Fruit fly (Drosophila melanogaster) whole organism, embryonic: ENCODE measurements around the gene CG31797.

Experiments used
- BtbVII ChIP-seq: fragments of 200-800 bp; sonication (Bioruptor generic); optimal IDR thresholded peaks from 3 replicates; lab custom pipeline; 2017; ENCODE audit warnings: missing biosample characterization, mild to moderate bottlenecking, missing genetic modification characterization
- CG1024 ChIP-seq: fragments of 200-800 bp; sonication (Bioruptor generic); IDR thresholded peaks from 2 replicates; pipeline ENCODE4 v1.3.6; 2022; ENCODE audit warnings: missing biosample characterization, missing genetic modification characterization
- CG11560 ChIP-seq: fragments of 200-800 bp; sonication (Bioruptor generic); IDR thresholded peaks from 3 replicates; pipeline ENCODE4 v1.3.6; 2022; ENCODE audit warnings: missing biosample characterization, missing genetic modification characterization
- CG15269 ChIP-seq: fragments of 200-800 bp; sonication (Bioruptor generic); optimal IDR thresholded peaks from 2 replicates; lab custom pipeline; 2018; ENCODE audit warnings: missing biosample characterization, mild to moderate bottlenecking, missing genetic modification characterization, moderate library complexity
- CG17802 ChIP-seq: fragments of 200-800 bp; sonication (Bioruptor generic); optimal IDR thresholded peaks from 2 replicates; lab custom pipeline; 2018; ENCODE audit warnings: missing biosample characterization, mild to moderate bottlenecking, missing genetic modification characterization, moderate library complexity
- CG18011 ChIP-seq: fragments of 200-800 bp; sonication (Bioruptor generic); optimal IDR thresholded peaks from 2 replicates; lab custom pipeline; 2017; ENCODE audit warnings: missing biosample characterization, missing genetic modification characterization, mild to moderate bottlenecking, moderate library complexity, missing genotype
- CG3065 ChIP-seq: fragments of 200-800 bp; sonication (Bioruptor generic); optimal IDR thresholded peaks from 2 replicates; lab custom pipeline; 2016; ENCODE audit warnings: missing biosample characterization, missing genetic modification characterization
- CG31388 ChIP-seq: fragments of 200-800 bp; sonication (Bioruptor generic); optimal IDR thresholded peaks from 2 replicates; lab custom pipeline; 2016; ENCODE audit warnings: missing biosample characterization, missing genetic modification characterization
- CG33557 ChIP-seq: fragments of 200-800 bp; sonication (Bioruptor generic); optimal IDR thresholded peaks from 2 replicates; lab custom pipeline; 2019; ENCODE audit warnings: missing biosample characterization, mild to moderate bottlenecking, missing genetic modification characterization, moderate library complexity
- CG3726 ChIP-seq: fragments of 200-800 bp; sonication (Bioruptor generic); IDR thresholded peaks from 3 replicates; pipeline ENCODE4, ENCODE4 v1.3.6; 2022; ENCODE audit warnings: missing biosample characterization, missing genetic modification characterization
- CG5245 ChIP-seq: fragments of 200-800 bp; sonication (Bioruptor generic); optimal IDR thresholded peaks from 3 replicates; lab custom pipeline; 2016; ENCODE audit warnings: missing biosample characterization, missing genetic modification characterization
- CG7556 ChIP-seq: fragments of 200-800 bp; sonication (Bioruptor generic); optimal IDR thresholded peaks from 2 replicates; lab custom pipeline; 2017; ENCODE audit warnings: missing biosample characterization, mild to moderate bottlenecking, missing genetic modification characterization
- CG7839 ChIP-seq: fragments of 200-800 bp; sonication (Bioruptor generic); optimal IDR thresholded peaks from 3 replicates; lab custom pipeline; 2018; ENCODE audit warnings: missing biosample characterization, mild to moderate bottlenecking, missing genetic modification characterization, moderate library complexity
- CG8478 ChIP-seq: fragments of >200 bp; optimal IDR thresholded peaks from 2 replicates; lab custom pipeline; 2018
- CG9609 ChIP-seq: fragments of 200-800 bp; sonication (Bioruptor generic); optimal IDR thresholded peaks from 3 replicates; lab custom pipeline; 2016; ENCODE audit warnings: missing biosample characterization, missing genetic modification characterization
- Chrac-16 ChIP-seq: fragments of 200-800 bp; sonication (Bioruptor generic); optimal IDR thresholded peaks from 3 replicates; lab custom pipeline; 2016; ENCODE audit warnings: missing biosample characterization, missing genetic modification characterization
- Dad ChIP-seq: fragments of 200-800 bp; sonication (Bioruptor generic); optimal IDR thresholded peaks from 3 replicates; lab custom pipeline; 2016; ENCODE audit warnings: missing biosample characterization, missing genetic modification characterization
- E2f2 ChIP-seq: fragments of 200-800 bp; sonication (Bioruptor generic); IDR thresholded peaks from 2 replicates; pipeline ENCODE4 v1.3.6; 2022; ENCODE audit warnings: missing biosample characterization, missing genetic modification characterization
- Elba2 ChIP-seq: fragments of 200-800 bp; sonication (Bioruptor generic); optimal IDR thresholded peaks from 3 replicates; lab custom pipeline; 2016; ENCODE audit warnings: missing biosample characterization, missing genetic modification characterization
- GATAe ChIP-seq: fragments of 200-800 bp; sonication (Bioruptor generic); conservative IDR thresholded peaks from 2 replicates; pipeline ENCODE4 v1.3.6; 2022; ENCODE audit warnings: missing biosample characterization, missing genetic modification characterization
- Hr3 ChIP-seq: fragments of 200-800 bp; sonication (Bioruptor generic); optimal IDR thresholded peaks from 3 replicates; lab custom pipeline; 2016; ENCODE audit warnings: missing biosample characterization, missing genetic modification characterization
- MBD-R2 ChIP-seq: fragments of 200-800 bp; sonication (Bioruptor generic); IDR thresholded peaks from 2 replicates; pipeline ENCODE4 v1.3.6; 2022; ENCODE audit warnings: missing biosample characterization, missing genetic modification characterization
- Rx ChIP-seq: fragments of 200-800 bp; sonication (Bioruptor generic); IDR thresholded peaks from 2 replicates; pipeline ENCODE4 v1.3.6; 2022; ENCODE audit warnings: missing biosample characterization, missing genetic modification characterization
- Sox102F ChIP-seq: fragments of 200-800 bp; sonication (Bioruptor generic); optimal IDR thresholded peaks from 2 replicates; lab custom pipeline; 2018; ENCODE audit warnings: missing biosample characterization, mild to moderate bottlenecking, missing genetic modification characterization, moderate library complexity
- TFAM ChIP-seq: fragments of 200-800 bp; sonication (Bioruptor generic); optimal IDR thresholded peaks from 2 replicates; lab custom pipeline; 2017; ENCODE audit warnings: missing biosample characterization, missing genetic modification characterization, inconsistent platforms
- YL-1 ChIP-seq: fragments of 200-800 bp; sonication (Bioruptor generic); optimal IDR thresholded peaks from 3 replicates; lab custom pipeline; 2017; ENCODE audit warnings: missing biosample characterization, mild to moderate bottlenecking, missing genetic modification characterization
- cato ChIP-seq: fragments of 200-800 bp; sonication (Bioruptor generic); optimal IDR thresholded peaks from 2 replicates; lab custom pipeline; 2016; ENCODE audit warnings: missing biosample characterization, missing genetic modification characterization, borderline replicate concordance
- chif ChIP-seq, 2 experiments: fragments of 200-800 bp; sonication (Bioruptor generic); optimal IDR thresholded peaks; 3 replicates each; lab custom pipeline; 2016; ENCODE audit warnings: missing biosample characterization in 2 of 2, missing genetic modification characterization in 2 of 2
- crp ChIP-seq, 2 experiments: fragments of 200-800 bp; sonication (Bioruptor generic); optimal IDR thresholded peaks; 2 replicates in 1 of 2; 3 replicates in 1 of 2; lab custom pipeline; 2017; ENCODE audit warnings: missing biosample characterization in 2 of 2, missing genetic modification characterization in 2 of 2, mild to moderate bottlenecking in 1 of 2, moderate library complexity in 1 of 2
- disco-r ChIP-seq: fragments of 200-800 bp; sonication (Bioruptor generic); optimal IDR thresholded peaks from 2 replicates; lab custom pipeline; 2016; ENCODE audit warnings: missing biosample characterization, missing genetic modification characterization
- h ChIP-seq: fragments of >200 bp; optimal IDR thresholded peaks from 2 replicates; lab custom pipeline; 2017
- lilli ChIP-seq: fragments of 200-800 bp; sonication (Bioruptor generic); optimal IDR thresholded peaks from 3 replicates; lab custom pipeline; 2016; ENCODE audit warnings: missing biosample characterization, missing genetic modification characterization
- otp ChIP-seq: fragments of 200-800 bp; sonication (Bioruptor generic); IDR thresholded peaks from 3 replicates; pipeline ENCODE4, ENCODE4 v1.3.6; 2022; ENCODE audit warnings: missing biosample characterization, missing genetic modification characterization
- pan ChIP-seq, 4 experiments: fragments of >200 bp in 3 of 4; fragments of 200-800 bp in 1 of 4; sonication (Bioruptor generic) in 1 of 4; optimal IDR thresholded peaks in 3 of 4; IDR thresholded peaks in 1 of 4; 2 replicates each; pipeline versions ENCODE4 v1.3.6 to Lab custom; 2017 to 2022; ENCODE audit warnings: missing biosample characterization in 2 of 4, missing genetic modification characterization in 2 of 4, mixed read lengths in 1 of 4
- pfk ChIP-seq: fragments of 200-800 bp; sonication (Bioruptor generic); optimal IDR thresholded peaks from 2 replicates; lab custom pipeline; 2018; ENCODE audit warnings: missing biosample characterization, mild to moderate bottlenecking, missing genetic modification characterization, moderate library complexity
- pros ChIP-seq: fragments of 200-800 bp; sonication (Bioruptor generic); optimal IDR thresholded peaks from 3 replicates; lab custom pipeline; 2019; ENCODE audit warnings: missing biosample characterization, mild to moderate bottlenecking, missing genetic modification characterization, moderate library complexity
- sisA ChIP-seq: fragments of 200-800 bp; sonication (Bioruptor generic); IDR thresholded peaks from 2 replicates; pipeline ENCODE4 v1.3.6; 2022; ENCODE audit warnings: missing biosample characterization, missing genetic modification characterization
- yki ChIP-seq: fragments of >200 bp; optimal IDR thresholded peaks from 3 replicates; lab custom pipeline; 2018

Gene CG31797

dm6 chr2L:19212401-19212800, 49.6 kb downstream of the CG31797 start (continued):
- peak; percentile 18 for TF ChIP-seq Sox102F (GFP tag; lab: Kevin White, UChicago)
- no peak for TF ChIP-seq E2f2 (GFP tag; lab: Robert Waterston, UW)
- no peak for TF ChIP-seq Elba2
- TF ChIP-seq pfk (GFP tag; lab: Kevin White, UChicago), result no peak
- TF ChIP-seq CG5245 (GFP tag; lab: Kevin White, UChicago), result no peak
- no peak for TF ChIP-seq pros (GFP tag; lab: Kevin White, UChicago)
- TF ChIP-seq lilli (GFP tag; lab: Kevin White, UChicago), result no peak
- no peak for TF ChIP-seq CG31388 (GFP tag; lab: Kevin White, UChicago)
- TF ChIP-seq BtbVII (GFP tag; lab: Kevin White, UChicago), result no peak
- TF ChIP-seq Dad (GFP tag; lab: Kevin White, UChicago), result no peak
- TF ChIP-seq MBD-R2 (GFP tag; lab: Robert Waterston, UW), result no peak
- no peak for TF ChIP-seq CG1024 (GFP tag; lab: Robert Waterston, UW)
- TF ChIP-seq CG15269, result no peak
- TF ChIP-seq sisA (GFP tag; lab: Robert Waterston, UW), result peak; percentile 34
- no peak for TF ChIP-seq pan (optimal IDR thresholded peaks at IDR 0.05; lab: Kevin White, UChicago)
- TF ChIP-seq pan (GFP tag; optimal IDR thresholded peaks at IDR 0.05 in 1 of 2, IDR thresholded peaks at IDR 0.05 in 1 of 2), result no peak
- peak; percentile 12 for TF ChIP-seq CG7839
- no peak for TF ChIP-seq CG33557 (GFP tag; lab: Kevin White, UChicago)
- TF ChIP-seq CG11560, result no peak
- no peak for TF ChIP-seq CG9609 (GFP tag; lab: Kevin White, UChicago)
- peak; percentile 18; the same call in 1 of the 3 replicates for TF ChIP-seq otp
- peak in 1 of 2 experiments; percentile 5 for TF ChIP-seq chif (GFP tag; optimal IDR thresholded peaks at IDR 0.05; lab: Kevin White, UChicago)
- TF ChIP-seq YL-1, result no peak
- TF ChIP-seq CG7556, result no peak
- TF ChIP-seq CG18011, result no peak
- no peak for TF ChIP-seq crp (GFP tag; optimal IDR thresholded peaks at IDR 0.05; lab: Kevin White, UChicago)
- no peak for TF ChIP-seq h (lab: Kevin White, UChicago)
- no peak for TF ChIP-seq Chrac-16
- no peak for TF ChIP-seq CG3726 (GFP tag; lab: Robert Waterston, UW)
- no peak for TF ChIP-seq GATAe
- TF ChIP-seq Rx, result no peak
- TF ChIP-seq TFAM (GFP tag; lab: Kevin White, UChicago), result no peak
- TF ChIP-seq disco-r, result no peak
- no peak for TF ChIP-seq Hr3
- no peak for TF ChIP-seq CG8478 (lab: Kevin White, UChicago)
- no peak for TF ChIP-seq yki
- no peak for TF ChIP-seq CG17802
- TF ChIP-seq cato (GFP tag; lab: Kevin White, UChicago), result no peak
- TF ChIP-seq CG3065 (GFP tag; lab: Kevin White, UChicago), result no peak
